Worm (Caenorhabditis elegans): ENCODE measurements around the gene F59E12.3.

- TF ChIP-seq gmeb-2 (tag; optimal IDR thresholded peaks at IDR 0.05), result no peak
- TF ChIP-seq dmd-4 (tag; optimal IDR thresholded peaks at IDR 0.05; ENCODE audit: borderline replicate concordance), result no peak
- no peak for TF ChIP-seq hlh-8 (tag; optimal IDR thresholded peaks at IDR 0.05)
- no peak for TF ChIP-seq tbx-2 (tag; optimal IDR thresholded peaks at IDR 0.05)
- no peak for TF ChIP-seq pqm-1 (tag; optimal IDR thresholded peaks at IDR 0.05)
- no peak for TF ChIP-seq elt-2 (tag; optimal IDR thresholded peaks at IDR 0.05)
- TF ChIP-seq fkh-10 (GFP tag; optimal IDR thresholded peaks at IDR 0.05), result no peak
- TF ChIP-seq rnt-1 (tag; optimal IDR thresholded peaks at IDR 0.05), result no peak
- TF ChIP-seq unc-42 (tag; optimal IDR thresholded peaks at IDR 0.05), result no peak
- no peak for TF ChIP-seq nfya-1 (tag; optimal IDR thresholded peaks at IDR 0.05)
These were observed 35.0 kb upstream of the F59E12.3 start, which contains the start of gene C17G10.6 for ce11 chrII:5603194-5603593.

Data from whole organism, late embryonic.